Worm (Caenorhabditis elegans) whole organism, L3 larva: ENCODE data around the gene F46B3.8.

Experiments
- R02D3.7 ChIP-seq: fragments of 150-350 bp; optimal IDR thresholded peaks from 2 replicates; lab custom pipeline; 2014; ENCODE audit warnings: missing biosample characterization, missing genetic modification characterization
- ZK546.5 ChIP-seq: sonication (generic microtip); optimal IDR thresholded peaks from 2 replicates; lab custom pipeline; 2017; ENCODE audit warnings: missing biosample characterization, missing genetic modification characterization
- aly-2 ChIP-seq: fragments of 150-350 bp; optimal IDR thresholded peaks from 2 replicates; lab custom pipeline; 2014; ENCODE audit warnings: missing biosample characterization, missing genetic modification characterization
- ama-1 ChIP-seq: fragments of 150-350 bp; optimal IDR thresholded peaks from 2 replicates; lab custom pipeline; 2018
- ceh-16 ChIP-seq: sonication (generic microtip); optimal IDR thresholded peaks from 2 replicates; lab custom pipeline; 2017; ENCODE audit warnings: missing biosample characterization, missing genetic modification characterization
- ceh-28 ChIP-seq: fragments of 150-350 bp; optimal IDR thresholded peaks from 2 replicates; lab custom pipeline; 2014; ENCODE audit warnings: missing biosample characterization, missing genetic modification reagents, missing genetic modification characterization
- ceh-82 ChIP-seq: fragments of 150-350 bp; optimal IDR thresholded peaks from 2 replicates; lab custom pipeline; 2014; ENCODE audit warnings: missing biosample characterization, missing genetic modification characterization
- ceh-9 ChIP-seq: sonication (generic microtip); optimal IDR thresholded peaks from 2 replicates; lab custom pipeline; 2018; ENCODE audit warnings: missing biosample characterization, missing genetic modification characterization
- daf-12 ChIP-seq: fragments of 150-350 bp; optimal IDR thresholded peaks from 2 replicates; lab custom pipeline; 2014; ENCODE audit warnings: missing biosample characterization, missing genetic modification reagents, missing genetic modification characterization
- egl-27 ChIP-seq: sonication (generic microtip); optimal IDR thresholded peaks from 4 replicates; lab custom pipeline; 2017; ENCODE audit warnings: missing biosample characterization, missing genetic modification reagents, missing genetic modification characterization
- egl-5 ChIP-seq: fragments of 150-350 bp; optimal IDR thresholded peaks from 2 replicates; lab custom pipeline; 2017; ENCODE audit warnings: missing biosample characterization, missing genetic modification reagents, missing genetic modification characterization, inconsistent platforms
- elt-1 ChIP-seq: fragments of 150-350 bp; optimal IDR thresholded peaks from 2 replicates; lab custom pipeline; 2014; ENCODE audit warnings: missing biosample characterization, missing genetic modification characterization
- elt-3 ChIP-seq, 3 experiments: fragments of 150-350 bp in 1 of 3; sonication (generic microtip) in 2 of 3; optimal IDR thresholded peaks; 2 replicates in 2 of 3; 4 replicates in 1 of 3; lab custom pipeline; 2014 to 2017; ENCODE audit warnings: missing biosample characterization in 3 of 3, missing genetic modification characterization in 3 of 3
- eor-1 ChIP-seq, 2 experiments: fragments of 150-350 bp; optimal IDR thresholded peaks; 2 replicates each; lab custom pipeline; 2014 to 2018; ENCODE audit warnings: missing biosample characterization in 2 of 2, missing genetic modification characterization in 2 of 2
- fkh-10 ChIP-seq: sonication (generic microtip); optimal IDR thresholded peaks from 2 replicates; lab custom pipeline; 2017; ENCODE audit warnings: missing biosample characterization, missing genetic modification reagents, missing genetic modification characterization
- fkh-2 ChIP-seq: fragments of 150-350 bp; optimal IDR thresholded peaks from 2 replicates; lab custom pipeline; 2014; ENCODE audit warnings: missing biosample characterization, missing genetic modification reagents, missing genetic modification characterization
- fos-1 ChIP-seq: fragments of 150-350 bp; optimal IDR thresholded peaks from 2 replicates; lab custom pipeline; 2014; ENCODE audit warnings: missing biosample characterization, missing genetic modification characterization
- hmg-11 ChIP-seq: sonication (generic microtip); optimal IDR thresholded peaks from 2 replicates; lab custom pipeline; 2016; ENCODE audit warnings: missing genetic modification characterization, missing compliant biosample characterization
- jun-1 ChIP-seq: fragments of 150-350 bp; optimal IDR thresholded peaks from 2 replicates; lab custom pipeline; 2014; ENCODE audit warnings: missing biosample characterization, missing genetic modification reagents, missing genetic modification characterization
- lin-15B ChIP-seq: fragments of 150-350 bp; optimal IDR thresholded peaks from 2 replicates; lab custom pipeline; 2014; ENCODE audit warnings: missing biosample characterization, missing genetic modification characterization
- lin-39 ChIP-seq: fragments of 150-350 bp; optimal IDR thresholded peaks from 2 replicates; lab custom pipeline; 2018; ENCODE audit warnings: missing biosample characterization, missing genetic modification reagents, missing genetic modification characterization
- lsy-12 ChIP-seq: sonication (generic microtip); optimal IDR thresholded peaks from 2 replicates; lab custom pipeline; 2016; ENCODE audit warnings: mild to moderate bottlenecking, missing genetic modification characterization, missing compliant biosample characterization
- mml-1 ChIP-seq: fragments of 150-350 bp; sonication (generic microtip); optimal IDR thresholded peaks from 3 replicates; lab custom pipeline; 2014; ENCODE audit warnings: missing biosample characterization, missing genetic modification characterization
- nfya-1 ChIP-seq: sonication (generic microtip); optimal IDR thresholded peaks from 2 replicates; lab custom pipeline; 2017; ENCODE audit warnings: missing genetic modification characterization, mild to moderate bottlenecking, missing compliant biosample characterization, antibody characterized with exemption, moderate library complexity; ENCODE audit not compliant: insufficient read depth
- nhr-11 ChIP-seq: fragments of 150-350 bp; optimal IDR thresholded peaks from 2 replicates; lab custom pipeline; 2014; ENCODE audit warnings: missing biosample characterization, missing genetic modification characterization
- nhr-12 ChIP-seq: fragments of 150-350 bp; optimal IDR thresholded peaks from 2 replicates; lab custom pipeline; 2014; ENCODE audit warnings: missing biosample characterization, missing genetic modification characterization
- nhr-23 ChIP-seq: fragments of 150-350 bp; optimal IDR thresholded peaks from 2 replicates; lab custom pipeline; 2014; ENCODE audit warnings: missing biosample characterization, missing genetic modification reagents, missing genetic modification characterization
- nhr-237 ChIP-seq: fragments of 150-350 bp; optimal IDR thresholded peaks from 2 replicates; lab custom pipeline; 2014; ENCODE audit warnings: missing biosample characterization, missing genetic modification characterization
- nhr-25 ChIP-seq: sonication (generic microtip); optimal IDR thresholded peaks from 2 replicates; lab custom pipeline; 2017; ENCODE audit warnings: missing biosample characterization, missing genetic modification characterization
- nhr-28 ChIP-seq: fragments of 150-350 bp; optimal IDR thresholded peaks from 2 replicates; lab custom pipeline; 2014; ENCODE audit warnings: missing biosample characterization, missing genetic modification characterization
- nhr-43 ChIP-seq: sonication (generic microtip); optimal IDR thresholded peaks from 2 replicates; lab custom pipeline; 2016; ENCODE audit warnings: mild to moderate bottlenecking, missing genetic modification characterization, missing compliant biosample characterization; ENCODE audit not compliant: poor library complexity, severe bottlenecking
- nhr-67 ChIP-seq: fragments of 150-350 bp; optimal IDR thresholded peaks from 2 replicates; lab custom pipeline; 2014; ENCODE audit warnings: missing biosample characterization, missing genetic modification characterization
- nhr-77 ChIP-seq: fragments of 150-350 bp; optimal IDR thresholded peaks from 2 replicates; lab custom pipeline; 2014; ENCODE audit warnings: missing biosample characterization, missing genetic modification characterization
- pha-4 ChIP-seq: fragments of 150-350 bp; optimal IDR thresholded peaks from 2 replicates; lab custom pipeline; 2014; ENCODE audit warnings: missing biosample characterization, missing genetic modification reagents, missing genetic modification characterization
- pqm-1 ChIP-seq: fragments of 150-350 bp; optimal IDR thresholded peaks from 2 replicates; lab custom pipeline; 2017; ENCODE audit warnings: missing biosample characterization, missing genetic modification characterization, inconsistent platforms
- sea-2 ChIP-seq: fragments of 150-350 bp; sonication (generic microtip); optimal IDR thresholded peaks from 4 replicates; lab custom pipeline; 2014; ENCODE audit warnings: missing biosample characterization, missing genetic modification reagents, missing genetic modification characterization
- skn-1 ChIP-seq: fragments of 150-350 bp; optimal IDR thresholded peaks from 2 replicates; lab custom pipeline; 2014; ENCODE audit warnings: missing biosample characterization, missing genetic modification characterization
- snpc-4 ChIP-seq: fragments of 150-350 bp; optimal IDR thresholded peaks from 2 replicates; lab custom pipeline; 2014; ENCODE audit warnings: missing biosample characterization, missing genetic modification characterization
- tbx-2 ChIP-seq: sonication (generic microtip); optimal IDR thresholded peaks from 2 replicates; lab custom pipeline; 2016; ENCODE audit warnings: mild to moderate bottlenecking, missing genetic modification characterization, missing compliant biosample characterization
- unc-39 ChIP-seq: sonication (generic microtip); optimal IDR thresholded peaks from 4 replicates; lab custom pipeline; 2017; ENCODE audit warnings: missing biosample characterization, missing genetic modification characterization
- unc-62 ChIP-seq: fragments of 150-350 bp; sonication (generic microtip); optimal IDR thresholded peaks from 4 replicates; lab custom pipeline; 2014; ENCODE audit warnings: missing biosample characterization, missing genetic modification reagents, missing genetic modification characterization
- zag-1 ChIP-seq: fragments of 150-350 bp; optimal IDR thresholded peaks from 2 replicates; lab custom pipeline; 2014; ENCODE audit warnings: missing biosample characterization, missing genetic modification characterization
- ztf-11 ChIP-seq: fragments of 150-350 bp; optimal IDR thresholded peaks from 2 replicates; lab custom pipeline; 2014; ENCODE audit warnings: missing biosample characterization, missing genetic modification characterization
- ztf-4 ChIP-seq: fragments of 150-350 bp; optimal IDR thresholded peaks from 2 replicates; lab custom pipeline; 2014; ENCODE audit warnings: missing biosample characterization, missing genetic modification characterization

Gene F46B3.8

ce11 chrV:20595653-20596052 lies 27.3 kb downstream of the F46B3.8 start, which contains the start of gene F26F2.11:
Gene F26F2.11, minus strand, starts transcription at chrV:20595753.
- TF ChIP-seq nhr-77 (tag; lab: Kevin White, UChicago) (no peak), aly-2 (tag; lab: Kevin White, UChicago) (no peak), lin-15B (no peak), lsy-12 (tag; lab: Kevin White, UChicago) (no peak), fos-1 (tag; lab: Kevin White, UChicago) (no peak), jun-1 (tag; lab: Kevin White, UChicago) (no peak), nhr-28 (no peak), mml-1 (tag; lab: Kevin White, UChicago) (no peak), egl-5 (tag; lab: Kevin White, UChicago) (no peak), unc-62 (GFP tag; lab: Kevin White, UChicago) (no peak), hmg-11 (no peak), egl-27 (no peak), nhr-23 (tag; lab: Kevin White, UChicago) (no peak), nhr-67 (tag; lab: Kevin White, UChicago) (no peak), fkh-2 (no peak)

DNA sequence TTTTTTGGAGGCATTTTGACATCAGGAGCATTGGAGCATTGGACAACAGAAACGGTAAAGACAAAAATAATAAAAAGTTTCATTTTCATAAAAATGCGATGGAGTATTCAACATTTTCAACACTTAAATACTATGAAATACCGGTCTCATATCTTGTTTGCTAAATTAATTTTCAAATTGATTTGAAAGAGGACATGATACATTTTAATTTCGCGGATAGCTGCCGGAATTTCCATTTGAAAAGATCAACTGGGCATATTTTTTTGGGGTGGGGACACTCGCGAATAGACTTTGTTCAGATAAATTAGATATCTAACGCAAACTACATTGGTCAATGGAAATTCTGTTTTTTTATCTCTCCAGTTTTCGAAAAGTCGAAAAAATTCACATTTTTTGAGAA lies 28.2 kb downstream of the F46B3.8 start, which contains the start of gene F26F2.10:
TSS of gene F26F2.10 (minus strand) at position 101 of the 400 bp plus-strand sequence.
- TF ChIP-seq unc-39 (tag; lab: Kevin White, UChicago) (no peak), lsy-12 (tag; lab: Kevin White, UChicago) (no peak), ama-1 (lab: Kevin White, UChicago) (no peak), nhr-12 (tag; lab: Kevin White, UChicago) (no peak), lin-39 (no peak), fos-1 (tag; lab: Kevin White, UChicago) (no peak), ceh-16 (tag; lab: Kevin White, UChicago) (no peak), elt-1 (no peak), nhr-11 (tag; lab: Kevin White, UChicago) (no peak), pqm-1 (tag; lab: Kevin White, UChicago) (no peak), nhr-237 (tag; lab: Kevin White, UChicago) (no peak), sea-2 (GFP tag; lab: Kevin White, UChicago) (no peak), nhr-67 (tag; lab: Kevin White, UChicago) (no peak), eor-1 (tag; optimal IDR thresholded peaks at IDR 0.05; lab: Kevin White, UChicago) (no peak), daf-12 (tag; lab: Kevin White, UChicago) (no peak), pha-4 (tag; lab: Kevin White, UChicago) (no peak), zag-1 (no peak), ceh-82 (tag; lab: Kevin White, UChicago) (no peak)
- TF ChIP-seq, all 47 proteins: peak for 0

DNA sequence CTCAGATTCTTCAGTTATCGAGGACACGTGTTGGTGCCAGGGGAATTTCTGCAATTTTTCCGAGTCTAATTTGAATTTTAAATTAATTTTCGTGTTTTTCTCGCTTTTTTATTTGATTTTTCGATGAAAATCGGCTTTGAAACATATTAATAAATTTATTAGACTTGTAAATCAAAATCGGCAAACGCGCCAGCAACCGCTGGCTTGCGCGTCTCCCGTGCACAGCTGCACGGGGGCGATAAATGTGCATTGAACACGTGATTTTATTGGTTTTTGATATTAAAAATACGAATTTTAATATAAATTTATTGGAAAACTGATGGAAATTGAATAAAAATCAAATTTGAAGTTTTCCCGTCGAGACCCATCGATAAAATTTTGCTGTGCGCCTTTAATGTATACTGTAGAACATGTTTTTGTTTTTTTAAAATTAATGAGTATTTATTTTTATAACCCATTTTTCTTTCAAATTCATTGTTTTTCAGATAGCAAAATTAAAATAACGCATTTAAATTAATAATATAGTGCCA lies 42.4 kb downstream of the F46B3.8 start, which contains the start of gene F26F2.7:
TSS of gene F26F2.7 (plus strand) at position 480 of the 530 bp plus-strand sequence.
- no peak for TF ChIP-seq mml-1 (tag; lab: Kevin White, UChicago)
- TF ChIP-seq snpc-4: peak; percentile 90
- peak; percentile 65 for TF ChIP-seq tbx-2 (tag; lab: Kevin White, UChicago)
- no peak for TF ChIP-seq nhr-12 (tag; lab: Kevin White, UChicago)
- peak; percentile 27 for TF ChIP-seq lin-39
- no peak for TF ChIP-seq unc-39 (tag; lab: Kevin White, UChicago)
- peak; percentile 82 for TF ChIP-seq nfya-1 (tag; lab: Kevin White, UChicago)
- peak; percentile 83 for TF ChIP-seq hmg-11
- TF ChIP-seq lin-15B: peak; percentile 56
- no peak for TF ChIP-seq elt-3 (tag; optimal IDR thresholded peaks at IDR 0.05; lab: Kevin White, UChicago)
- TF ChIP-seq nhr-25 (tag; lab: Kevin White, UChicago): no peak
- peak; percentile 50 for TF ChIP-seq nhr-23 (tag; lab: Kevin White, UChicago)
- no peak for TF ChIP-seq ztf-4 (tag; lab: Kevin White, UChicago)
- peak; percentile 72 for TF ChIP-seq jun-1 (tag; lab: Kevin White, UChicago)
- TF ChIP-seq zag-1: no peak
- peak; percentile 71 for TF ChIP-seq egl-5 (tag; lab: Kevin White, UChicago)
- TF ChIP-seq eor-1 (tag; optimal IDR thresholded peaks at IDR 0.05; lab: Kevin White, UChicago): no peak
- TF ChIP-seq fkh-2: no peak
- no peak for TF ChIP-seq daf-12 (tag; lab: Kevin White, UChicago)
- TF ChIP-seq ama-1 (lab: Kevin White, UChicago): no peak
- peak; percentile 34 for TF ChIP-seq fkh-10 (GFP tag; lab: Kevin White, UChicago)
- no peak for TF ChIP-seq fos-1 (tag; lab: Kevin White, UChicago)
- TF ChIP-seq sea-2 (GFP tag; lab: Kevin White, UChicago): no peak
- peak; percentile 60 for TF ChIP-seq ceh-28 (tag; lab: Kevin White, UChicago)
- TF ChIP-seq nhr-11 (tag; lab: Kevin White, UChicago): no peak
- no peak for TF ChIP-seq skn-1 (tag; lab: Kevin White, UChicago)
- TF ChIP-seq ceh-82 (tag; lab: Kevin White, UChicago): no peak
- TF ChIP-seq nhr-28: no peak
- TF ChIP-seq ztf-11: no peak
- TF ChIP-seq ceh-9 (tag; lab: Kevin White, UChicago): no peak
- peak; percentile 54 for TF ChIP-seq nhr-43 (tag; lab: Kevin White, UChicago)
- TF ChIP-seq aly-2 (tag; lab: Kevin White, UChicago): no peak
- TF ChIP-seq ZK546.5 (tag; lab: Kevin White, UChicago): no peak
- no peak for TF ChIP-seq nhr-77 (tag; lab: Kevin White, UChicago)
- TF ChIP-seq lsy-12 (tag; lab: Kevin White, UChicago): peak; percentile 51
- no peak for TF ChIP-seq unc-62 (GFP tag; lab: Kevin White, UChicago)
- TF ChIP-seq egl-27: peak; percentile 35
- TF ChIP-seq nhr-237 (tag; lab: Kevin White, UChicago): no peak
- TF ChIP-seq elt-1: no peak
- TF ChIP-seq nhr-67 (tag; lab: Kevin White, UChicago): no peak
- no peak for TF ChIP-seq ceh-16 (tag; lab: Kevin White, UChicago)
- peak; percentile 50 for TF ChIP-seq R02D3.7 (tag; lab: Kevin White, UChicago)
- TF ChIP-seq pqm-1 (tag; lab: Kevin White, UChicago): peak; percentile 10
